Worm (Caenorhabditis elegans): Measurements from ENCODE around the gene dnj-14.

DNA sequence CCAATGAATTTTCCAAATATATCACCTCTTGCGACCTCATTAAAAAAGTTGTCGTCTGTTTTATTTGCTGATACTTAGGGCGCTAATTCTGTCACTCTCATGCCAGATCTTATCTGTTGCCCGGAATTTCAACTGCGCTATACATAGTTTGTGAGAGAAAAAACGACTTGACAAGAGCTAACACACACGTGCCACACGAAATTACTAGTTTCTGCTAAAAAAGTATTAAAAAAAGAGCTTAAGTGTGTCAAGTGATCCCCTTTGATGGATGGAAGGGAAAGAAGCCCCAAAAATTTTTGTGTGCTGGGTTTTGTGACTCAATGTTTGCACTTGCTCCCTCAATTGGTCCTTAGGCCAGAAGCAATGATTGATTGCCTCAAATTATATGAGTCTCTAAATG, 29.1 kb upstream of the dnj-14 start:
- TF ChIP-seq ama-1 (optimal IDR thresholded peaks at IDR 0.05) (no peak), hnd-1 (tag; optimal IDR thresholded peaks at IDR 0.05) (no peak), ets-7 (tag; optimal IDR thresholded peaks at IDR 0.05) (no peak), tra-4 (tag; optimal IDR thresholded peaks at IDR 0.05) (no peak), hmg-4 (GFP tag; optimal IDR thresholded peaks at IDR 0.05) (no peak)
